Worm (Caenorhabditis elegans) whole organism, L3 larva: ENCODE measurements around the gene chil-18.

ENCODE experiments used
- ama-1 ChIP-seq: fragments of 150-350 bp; optimal IDR thresholded peaks from 2 replicates; lab custom pipeline; 2018
- elt-2 ChIP-seq: sonication (generic microtip); optimal IDR thresholded peaks from 2 replicates; lab custom pipeline; 2016; ENCODE audit warnings: missing genetic modification reagents, mild to moderate bottlenecking, missing genetic modification characterization, missing compliant biosample characterization
- unc-39 ChIP-seq: sonication (generic microtip); optimal IDR thresholded peaks from 4 replicates; lab custom pipeline; 2017; ENCODE audit warnings: missing biosample characterization, missing genetic modification characterization

DNA sequence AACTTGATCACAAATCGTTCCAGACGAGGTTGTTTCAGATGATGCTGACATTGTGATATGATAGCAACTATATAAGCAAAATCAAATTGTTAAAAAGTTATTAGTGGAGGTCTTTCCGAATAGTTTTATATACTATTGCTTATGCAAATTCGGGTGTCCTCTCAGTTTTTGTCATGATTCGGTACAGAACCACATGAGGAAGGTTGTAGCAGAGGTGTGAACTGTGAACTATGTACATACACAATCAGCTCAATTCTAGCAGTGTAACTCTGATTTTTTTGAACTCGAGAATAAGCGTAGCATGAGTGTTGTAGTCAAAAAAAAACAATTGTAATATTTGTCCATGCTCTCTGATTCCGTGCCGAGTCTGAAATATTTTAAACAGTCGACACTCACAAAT is 45.0 kb upstream of the chil-18 start, which contains the start of gene Y51B9A.6:
- TF ChIP-seq unc-39 (tag; lab: Kevin White, UChicago) (no peak), elt-2 (tag; lab: Kevin White, UChicago) (no peak), ama-1 (no peak)
